Worm (Caenorhabditis elegans): ENCODE measurements around the gene F58E6.11.

Gene F58E6.11

DNA sequence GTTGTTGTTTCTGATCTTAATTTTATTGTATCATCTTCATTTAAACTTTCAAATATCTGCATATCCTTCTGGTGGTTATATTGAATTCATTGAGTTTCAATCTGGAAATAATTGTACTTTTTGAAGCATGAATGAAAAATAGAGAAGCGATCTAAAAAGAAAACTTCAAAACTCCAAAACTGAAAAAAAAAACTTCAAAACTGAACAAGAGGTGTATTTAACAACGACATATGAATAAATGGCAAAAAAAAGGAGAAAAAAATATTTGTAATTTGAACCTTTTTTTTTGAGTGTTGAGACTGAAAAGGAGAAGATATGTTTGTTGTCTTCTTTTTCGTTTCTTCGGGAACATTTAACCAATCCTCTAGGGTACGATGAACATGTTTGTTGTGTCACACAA lies at the start of gene F58E6.11:
TSS of gene F58E6.11 (minus strand) at position 101 of the 400 bp plus-strand sequence.
- TF ChIP-seq Y22D7AL.16 (tag; optimal IDR thresholded peaks at IDR 0.05) (no peak), ttx-3 (tag; optimal IDR thresholded peaks at IDR 0.05) (no peak), ceh-24 (tag; optimal IDR thresholded peaks at IDR 0.05) (no peak), hlh-6 (tag; optimal IDR thresholded peaks at IDR 0.05) (no peak), nhr-11 (tag; optimal IDR thresholded peaks at IDR 0.05) (no peak), che-1 (tag; optimal IDR thresholded peaks at IDR 0.05) (no peak), dmd-4 (tag; optimal IDR thresholded peaks at IDR 0.05; ENCODE audit: borderline replicate concordance) (no peak), ceh-22 (tag; optimal IDR thresholded peaks at IDR 0.05) (no peak), ceh-6 (GFP tag; optimal IDR thresholded peaks at IDR 0.05) (no peak), fkh-10 (GFP tag; optimal IDR thresholded peaks at IDR 0.05) (no peak), madf-2 (tag; optimal IDR thresholded peaks at IDR 0.05) (no peak), tbx-7 (tag; optimal IDR thresholded peaks at IDR 0.05) (no peak), fax-1 (tag; optimal IDR thresholded peaks at IDR 0.05) (no peak), C08G9.2 (tag; optimal IDR thresholded peaks at IDR 0.05) (no peak), F13H6.1 (tag; optimal IDR thresholded peaks at IDR 0.05) (no peak), hlh-30 (tag; optimal IDR thresholded peaks at IDR 0.05; ENCODE audit: insufficient read depth) (no peak), lin-11 (tag; optimal IDR thresholded peaks at IDR 0.05) (no peak), ceh-48 (tag; optimal IDR thresholded peaks at IDR 0.05) (no peak)

DNA sequence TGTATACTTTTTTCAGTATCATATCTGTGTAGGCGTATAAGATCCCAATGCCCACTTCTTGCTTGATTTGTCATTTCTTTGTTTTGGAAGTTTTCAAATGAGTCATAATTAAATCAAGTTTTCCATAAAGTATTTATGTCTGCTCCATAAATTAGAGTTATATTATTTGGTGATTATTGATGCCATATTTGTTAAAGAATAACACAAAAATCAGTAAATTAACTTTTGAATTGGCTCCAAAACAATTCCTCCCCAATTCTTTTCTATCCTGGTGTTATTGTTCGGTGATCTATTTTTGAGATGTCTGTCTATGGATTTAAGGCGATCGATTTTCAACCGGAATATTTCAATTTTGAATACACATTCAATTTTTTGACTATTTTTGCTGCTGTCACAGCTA lies 47.4 kb upstream of the F58E6.11 start, which contains the start of gene sru-37:
TSS of gene sru-37 (plus strand) at position 301 of the 400 bp plus-strand sequence.
- TF ChIP-seq ztf-16 (tag; optimal IDR thresholded peaks at IDR 0.05) (no peak), dve-1 (tag; optimal IDR thresholded peaks at IDR 0.05) (no peak)

DNA sequence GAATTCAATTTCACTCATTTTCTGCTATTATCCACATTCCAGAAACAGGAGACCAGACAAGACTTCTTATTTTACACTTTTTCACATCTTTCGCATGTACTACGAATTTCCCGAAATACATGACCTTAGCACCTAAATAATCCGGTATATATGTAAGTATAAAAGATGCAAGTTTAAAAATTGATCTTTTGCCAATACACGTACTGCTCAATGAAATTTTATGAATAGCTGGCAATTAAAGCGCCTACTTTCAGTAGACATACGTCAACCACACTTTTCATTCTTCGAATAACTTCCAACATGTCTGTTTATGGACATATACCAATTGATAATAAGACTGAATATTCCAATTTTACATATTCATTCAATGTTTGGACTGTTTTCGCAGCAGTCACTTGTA lies 45.4 kb upstream of the F58E6.11 start, which contains the start of gene sru-39:
TSS of gene sru-39 (plus strand) at position 301 of the 400 bp plus-strand sequence.
- TF ChIP-seq sox-2 (GFP tag; IDR thresholded peaks at IDR 0.05), result no peak

DNA sequence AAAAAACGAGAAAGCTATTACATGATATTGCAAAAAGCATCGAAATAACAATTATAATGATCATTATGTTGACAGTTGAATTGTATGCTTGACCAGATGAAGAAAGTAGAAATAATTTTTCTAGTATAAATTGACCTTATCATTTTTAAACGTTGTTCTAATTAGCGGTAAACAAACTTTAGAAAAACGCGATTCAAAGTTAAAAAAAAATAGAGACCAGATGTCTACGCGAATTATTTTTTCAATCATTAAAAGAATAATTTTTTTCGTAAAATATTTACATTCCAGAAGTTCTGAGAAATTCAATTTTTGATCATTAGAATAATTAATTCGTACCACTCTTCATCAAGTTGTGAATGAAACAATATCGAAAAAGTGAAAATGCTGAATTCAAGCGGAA lies 44.2 kb upstream of the F58E6.11 start, which contains the start of gene F46B6.10:
TSS of gene F46B6.10 (minus strand) at position 101 of the 400 bp plus-strand sequence.
- TF ChIP-seq mec-3 (tag; optimal IDR thresholded peaks at IDR 0.05; ENCODE audit: borderline replicate concordance) (no peak), ceh-24 (tag; optimal IDR thresholded peaks at IDR 0.05) (no peak), sox-2 (GFP tag; IDR thresholded peaks at IDR 0.05) (no peak), odd-2 (tag; optimal IDR thresholded peaks at IDR 0.05) (no peak), fkh-6 (tag; optimal IDR thresholded peaks at IDR 0.05) (no peak), tbx-7 (tag; optimal IDR thresholded peaks at IDR 0.05) (no peak), pha-4 (tag; optimal IDR thresholded peaks at IDR 0.05) (no peak), unc-42 (tag; optimal IDR thresholded peaks at IDR 0.05) (no peak)

DNA sequence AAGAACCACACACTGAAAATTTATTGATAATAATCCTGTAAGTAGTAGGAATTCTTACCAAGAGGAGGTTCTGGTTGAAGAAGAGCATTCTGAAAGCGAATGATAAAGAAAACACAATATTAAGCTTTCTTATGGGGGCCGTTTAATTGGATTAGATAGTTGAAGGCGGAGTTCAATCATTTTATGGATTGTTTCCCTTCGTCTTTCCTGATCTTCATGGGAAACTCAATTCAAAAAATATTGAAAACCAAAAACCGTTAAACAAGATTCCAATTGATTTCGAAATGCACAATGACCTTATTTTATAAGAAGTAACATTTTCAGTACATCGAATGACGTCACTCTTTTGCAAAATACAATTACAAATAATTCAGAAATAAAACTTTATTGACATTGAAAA lies 41.3 kb upstream of the F58E6.11 start, which contains the start of gene F46B6.13:
TSS of gene F46B6.13 (minus strand) at position 101 of the 400 bp plus-strand sequence.
- TF ChIP-seq hlh-15 (tag; optimal IDR thresholded peaks at IDR 0.05), result no peak
- TF ChIP-seq F13H6.1 (tag; optimal IDR thresholded peaks at IDR 0.05), result no peak
- TF ChIP-seq ceh-19 (GFP tag; optimal IDR thresholded peaks at IDR 0.05), result no peak
- TF ChIP-seq ceh-18 (tag; optimal IDR thresholded peaks at IDR 0.05), result no peak
- TF ChIP-seq ztf-16 (tag; optimal IDR thresholded peaks at IDR 0.05), result no peak
- TF ChIP-seq K02D7.2 (tag; optimal IDR thresholded peaks at IDR 0.05), result no peak
- TF ChIP-seq tbx-7 (tag; optimal IDR thresholded peaks at IDR 0.05), result no peak
- TF ChIP-seq unc-55 (GFP tag; optimal IDR thresholded peaks at IDR 0.05), result no peak

DNA sequence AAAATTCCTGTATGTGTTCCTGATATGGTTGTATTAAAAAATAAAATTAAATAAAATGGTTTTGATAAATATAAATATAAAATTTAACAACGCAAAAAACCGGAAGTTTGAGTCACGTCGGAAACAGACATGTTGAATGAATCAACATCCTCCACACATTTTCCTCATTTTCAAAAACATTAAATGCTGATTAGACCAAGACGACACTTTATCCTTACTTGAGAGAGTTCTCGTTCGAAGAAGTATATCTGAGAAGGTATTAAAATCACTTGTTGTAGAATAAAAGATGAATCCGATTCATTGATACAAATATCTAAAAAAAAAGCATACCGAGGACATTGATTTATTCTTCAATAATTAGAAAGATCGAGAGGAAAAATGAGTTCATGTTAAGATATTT lies 40.4 kb upstream of the F58E6.11 start:
- TF ChIP-seq C38D4.7 (GFP tag; optimal IDR thresholded peaks at IDR 0.05) (no peak), zip-5 (tag; optimal IDR thresholded peaks at IDR 0.05) (no peak), hlh-30 (tag; optimal IDR thresholded peaks at IDR 0.05; ENCODE audit: insufficient read depth) (no peak), T23F11.4 (GFP tag; optimal IDR thresholded peaks at IDR 0.05) (no peak), syd-9 (tag; optimal IDR thresholded peaks at IDR 0.05) (no peak), lim-6 (tag; optimal IDR thresholded peaks at IDR 0.05) (no peak), nhr-11 (tag; optimal IDR thresholded peaks at IDR 0.05) (no peak), fkh-10 (GFP tag; optimal IDR thresholded peaks at IDR 0.05) (no peak), pros-1 (tag; optimal IDR thresholded peaks at IDR 0.05) (no peak), C08G9.2 (tag; optimal IDR thresholded peaks at IDR 0.05) (no peak), hlh-15 (tag; optimal IDR thresholded peaks at IDR 0.05) (no peak)
